Worm (Caenorhabditis elegans): Measurements from ENCODE around the gene C50F4.6.

Gene C50F4.6

ce11 chrV:9546860-9547269 lies 973 bp downstream of the C50F4.6 start, which contains the start of gene his-37 (continued):
- TF ChIP-seq unc-30 (tag; optimal IDR thresholded peaks at IDR 0.05) (no peak), egl-27 (tag; optimal IDR thresholded peaks at IDR 0.05) (peak; percentile 83), nhr-84 (tag; optimal IDR thresholded peaks at IDR 0.05) (peak; percentile 60), dpl-1 (GFP tag; optimal IDR thresholded peaks at IDR 0.05) (peak; percentile 83 to 89 (median 85)), lin-14 (GFP tag; optimal IDR thresholded peaks at IDR 0.05) (peak; percentile 100), lin-15B (tag; optimal IDR thresholded peaks at IDR 0.05) (peak; percentile 92), F16B12.6 (tag; optimal IDR thresholded peaks at IDR 0.05) (peak; percentile 76), fkh-8 (tag; optimal IDR thresholded peaks at IDR 0.05) (peak; percentile 100), ces-1 (GFP tag; optimal IDR thresholded peaks at IDR 0.05) (peak; percentile 2), elt-2 (tag; optimal IDR thresholded peaks at IDR 0.05) (peak; percentile 92)

DNA sequence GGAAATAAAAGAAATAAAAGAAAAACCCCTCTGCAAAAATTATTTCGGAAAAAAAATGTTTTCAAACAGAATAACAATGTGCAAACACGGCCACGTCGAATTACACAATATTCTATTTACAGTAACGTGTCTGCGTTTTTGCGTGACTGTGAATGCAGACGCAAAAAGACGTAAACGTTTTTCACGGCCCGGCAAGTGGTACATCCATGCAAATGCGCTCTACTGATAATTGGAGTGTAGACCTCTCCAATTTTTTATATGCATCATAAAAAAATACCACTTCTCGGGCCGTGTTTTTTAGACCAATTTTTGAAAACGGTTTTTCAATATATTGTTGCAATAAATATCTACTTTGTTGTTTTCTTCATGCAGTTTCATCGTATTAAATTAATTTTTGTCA lies 3.6 kb downstream of the C50F4.6 start, which contains the start of gene nstp-10:
nstp-10 (minus strand) TSS at position 378 of the 400 bp plus-strand sequence.
- TF ChIP-seq C34B4.2 (tag; optimal IDR thresholded peaks at IDR 0.05) (no peak), nhr-84 (tag; optimal IDR thresholded peaks at IDR 0.05) (no peak), skn-1 (tag; optimal IDR thresholded peaks at IDR 0.05) (peak; percentile 21), vab-15 (tag; optimal IDR thresholded peaks at IDR 0.05) (no peak), nhr-28 (tag; optimal IDR thresholded peaks at IDR 0.05) (no peak), alr-1 (tag; optimal IDR thresholded peaks at IDR 0.05; ENCODE audit: borderline replicate concordance) (no peak), lin-15B (tag; optimal IDR thresholded peaks at IDR 0.05) (peak; percentile 31), jun-1 (tag; optimal IDR thresholded peaks at IDR 0.05) (peak; percentile 7), nhr-20 (tag; optimal IDR thresholded peaks at IDR 0.05) (peak; percentile 44), ceh-88 (GFP tag; IDR thresholded peaks at IDR 0.05) (no peak), elt-2 (tag; optimal IDR thresholded peaks at IDR 0.05) (no peak), blmp-1 (tag; optimal IDR thresholded peaks at IDR 0.05) (no peak), mef-2 (tag; optimal IDR thresholded peaks at IDR 0.05) (no peak), fkh-8 (tag; optimal IDR thresholded peaks at IDR 0.05) (peak; percentile 11), grh-1 (GFP tag; IDR thresholded peaks at IDR 0.05) (no peak), snpc-4 (tag; optimal IDR thresholded peaks at IDR 0.05) (peak; percentile 4), nhr-71 (tag; optimal IDR thresholded peaks at IDR 0.05) (peak; percentile 54), hpl-2 (GFP tag; optimal IDR thresholded peaks at IDR 0.05) (no peak), elt-3 (tag; optimal IDR thresholded peaks at IDR 0.05) (no peak), ceh-90 (tag; optimal IDR thresholded peaks at IDR 0.05) (no peak), sox-4 (tag; optimal IDR thresholded peaks at IDR 0.05) (no peak), irx-1 (tag; optimal IDR thresholded peaks at IDR 0.05) (peak; percentile 12), ceh-8 (GFP tag; optimal IDR thresholded peaks at IDR 0.05) (no peak), tlp-1 (tag; optimal IDR thresholded peaks at IDR 0.05) (no peak), nhr-85 (tag) (no peak), lir-3 (tag; optimal IDR thresholded peaks at IDR 0.05; ENCODE audit: poor library complexity) (no peak), nhr-47 (tag; optimal IDR thresholded peaks at IDR 0.05) (peak; percentile 45), unc-62 (GFP tag; optimal IDR thresholded peaks at IDR 0.05) (no peak), efl-3 (GFP tag; optimal IDR thresholded peaks at IDR 0.05) (no peak), pax-3 (tag; optimal IDR thresholded peaks at IDR 0.05) (no peak), ceh-63 (GFP tag; optimal IDR thresholded peaks at IDR 0.05) (no peak), ztf-4 (tag; optimal IDR thresholded peaks at IDR 0.05) (no peak), nhr-77 (tag; optimal IDR thresholded peaks at IDR 0.05) (no peak), unc-98 (GFP tag; IDR thresholded peaks at IDR 0.05) (no peak), pag-3 (tag; optimal IDR thresholded peaks at IDR 0.05; ENCODE audit: borderline replicate concordance, insufficient read depth) (no peak), unc-86 (tag; optimal IDR thresholded peaks at IDR 0.05) (peak; percentile 35), sup-37 (GFP tag; optimal IDR thresholded peaks at IDR 0.05) (no peak), mab-9 (GFP tag; IDR thresholded peaks at IDR 0.05) (no peak), zip-4 (GFP tag; optimal IDR thresholded peaks at IDR 0.05) (no peak), egl-13 (tag; optimal IDR thresholded peaks at IDR 0.05) (no peak), fkh-10 (GFP tag; optimal IDR thresholded peaks at IDR 0.05) (no peak), hlh-4 (tag; optimal IDR thresholded peaks at IDR 0.05) (no peak), fkh-4 (tag; optimal IDR thresholded peaks at IDR 0.05; ENCODE audit: borderline replicate concordance) (no peak), rnt-1 (tag; optimal IDR thresholded peaks at IDR 0.05) (peak; percentile 36)

Data from whole organism, L1 larva.